Fruit fly (Drosophila melanogaster) whole organism, adult: Measurements from ENCODE around the gene Atg16.
A peak's percentile ranks its signal among the peaks of the same experiment; 100 is the strongest.

ENCODE experiments used
- CG11617 ChIP-seq: fragments of 200-800 bp; sonication (Bioruptor generic); optimal IDR thresholded peaks from 2 replicates; lab custom pipeline; 2017; ENCODE audit warnings: mild to moderate bottlenecking, missing biosample characterization, missing genetic modification reagents, missing genetic modification characterization
- CG12768 ChIP-seq: fragments of 200-800 bp; sonication (Bioruptor generic); optimal IDR thresholded peaks from 2 replicates; lab custom pipeline; 2017; ENCODE audit warnings: missing biosample characterization, missing genetic modification characterization, mild to moderate bottlenecking, moderate library complexity, missing genetic modification reagents
- CG14711 ChIP-seq: fragments of 200-800 bp; sonication (Bioruptor generic); optimal IDR thresholded peaks from 2 replicates; lab custom pipeline; 2018; ENCODE audit warnings: missing biosample characterization, mild to moderate bottlenecking, missing genetic modification characterization, moderate library complexity
- CG1620 ChIP-seq: fragments of 200-800 bp; sonication (Bioruptor generic); optimal IDR thresholded peaks from 2 replicates; lab custom pipeline; 2016; ENCODE audit warnings: missing biosample characterization, missing genetic modification characterization
- CG33017 ChIP-seq: fragments of 200-800 bp; sonication (Bioruptor generic); optimal IDR thresholded peaks from 2 replicates; lab custom pipeline; 2018; ENCODE audit warnings: missing biosample characterization, mild to moderate bottlenecking, missing genetic modification characterization, moderate library complexity
- CG5204 ChIP-seq: fragments of 200-800 bp; sonication (Bioruptor generic); optimal IDR thresholded peaks from 2 replicates; lab custom pipeline; 2016; ENCODE audit warnings: missing biosample characterization, missing genetic modification characterization
- CG7045 ChIP-seq: fragments of 200-800 bp; sonication (Bioruptor generic); optimal IDR thresholded peaks from 2 replicates; lab custom pipeline; 2017; ENCODE audit warnings: missing biosample characterization, mild to moderate bottlenecking, missing genetic modification characterization
- CG7101 ChIP-seq: fragments of 200-800 bp; sonication (Bioruptor generic); optimal IDR thresholded peaks from 2 replicates; lab custom pipeline; 2018; ENCODE audit warnings: missing biosample characterization, mild to moderate bottlenecking, missing genetic modification characterization, moderate library complexity
- Clk ChIP-seq: fragments of 200-800 bp; sonication (Bioruptor generic); optimal IDR thresholded peaks from 2 replicates; lab custom pipeline; 2017; ENCODE audit warnings: missing biosample characterization, missing genetic modification characterization
- Crg-1 ChIP-seq: fragments of 200-800 bp; sonication (Bioruptor generic); optimal IDR thresholded peaks from 2 replicates; lab custom pipeline; 2016; ENCODE audit warnings: missing biosample characterization, missing genetic modification characterization
- Hr96 ChIP-seq: fragments of 200-800 bp; sonication (Bioruptor generic); optimal IDR thresholded peaks from 2 replicates; lab custom pipeline; 2016; ENCODE audit warnings: missing biosample characterization, missing genetic modification characterization
- Mnt ChIP-seq: fragments of 200-800 bp; sonication (Bioruptor generic); optimal IDR thresholded peaks from 2 replicates; lab custom pipeline; 2016; ENCODE audit warnings: missing biosample characterization, mild to moderate bottlenecking, missing genetic modification characterization
- bab1 ChIP-seq: fragments of 200-800 bp; sonication (Bioruptor generic); optimal IDR thresholded peaks from 3 replicates; lab custom pipeline; 2019; ENCODE audit warnings: missing biosample characterization, mild to moderate bottlenecking, missing genetic modification characterization, moderate library complexity
- cic ChIP-seq: fragments of 200-800 bp; sonication (Bioruptor generic); optimal IDR thresholded peaks from 2 replicates; lab custom pipeline; 2017; ENCODE audit warnings: missing biosample characterization, mild to moderate bottlenecking, missing genetic modification characterization, moderate library complexity
- cnc ChIP-seq, 2 experiments: fragments of >200 bp; optimal IDR thresholded peaks; 2 replicates each; lab custom pipeline; 2017
- kay ChIP-seq: fragments of 200-800 bp; sonication (Bioruptor generic); peaks from one replicate; lab custom pipeline; 2016; ENCODE audit warnings: missing biosample characterization, missing genetic modification characterization, borderline replicate concordance
- ovo ChIP-seq: fragments of 200-800 bp; sonication (Bioruptor generic); optimal IDR thresholded peaks from 2 replicates; lab custom pipeline; 2016; ENCODE audit warnings: missing biosample characterization, missing genetic modification characterization
- pad ChIP-seq: fragments of 200-800 bp; sonication (Bioruptor generic); optimal IDR thresholded peaks from 3 replicates; lab custom pipeline; 2017; ENCODE audit warnings: missing biosample characterization, missing genetic modification characterization, mild to moderate bottlenecking, moderate library complexity, missing genetic modification reagents
- tj ChIP-seq: fragments of 200-800 bp; sonication (Bioruptor generic); optimal IDR thresholded peaks from 3 replicates; lab custom pipeline; 2017; ENCODE audit warnings: missing biosample characterization, mild to moderate bottlenecking, missing genetic modification characterization, moderate library complexity
- toe ChIP-seq: fragments of 200-800 bp; sonication (Bioruptor generic); optimal IDR thresholded peaks from 2 replicates; lab custom pipeline; 2016; ENCODE audit warnings: missing biosample characterization, missing genetic modification characterization

Atg16 gene

DNA sequence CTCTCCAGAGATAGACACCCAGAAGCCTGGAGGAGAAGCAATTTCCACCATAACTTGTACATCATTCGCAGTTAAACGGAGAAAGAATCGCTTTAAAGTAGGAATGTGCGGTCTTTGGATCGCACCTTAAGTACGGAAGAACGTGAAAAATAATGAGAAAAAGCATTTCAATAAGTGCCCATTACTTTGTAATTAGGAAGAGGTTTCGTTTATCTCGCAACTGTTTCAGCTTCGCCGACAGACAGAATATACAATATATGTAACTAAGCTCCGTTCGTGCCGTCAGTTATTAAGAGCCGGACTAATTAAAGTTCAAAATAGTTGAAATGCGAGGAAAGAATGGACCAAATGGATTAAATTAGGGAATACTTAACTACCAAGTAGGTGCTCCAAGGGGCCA, 17.2 kb downstream of the Atg16 start, which contains the start of gene CG7829:
TSS of gene CG7829 (minus strand) at position 101 of the 400 bp plus-strand sequence.
- TF ChIP-seq Crg-1 (GFP tag; lab: Kevin White, UChicago) (no peak), CG14711 (no peak), pad (no peak), cnc (optimal IDR thresholded peaks at IDR 0.05; lab: Kevin White, UChicago) (no peak), CG7101 (tag; lab: Kevin White, UChicago) (no peak), kay (GFP tag; lab: Kevin White, UChicago) (no peak), CG5204 (no peak), Clk (GFP tag; lab: Kevin White, UChicago) (no peak), tj (GFP tag; lab: Kevin White, UChicago) (no peak), Mnt (GFP tag; lab: Kevin White, UChicago) (no peak), bab1 (GFP tag; lab: Kevin White, UChicago) (no peak), CG33017 (tag; lab: Kevin White, UChicago) (no peak), cic (GFP tag; lab: Kevin White, UChicago) (no peak), toe (no peak), ovo (GFP tag; lab: Kevin White, UChicago) (no peak), CG7045 (GFP tag; lab: Kevin White, UChicago) (no peak)

DNA sequence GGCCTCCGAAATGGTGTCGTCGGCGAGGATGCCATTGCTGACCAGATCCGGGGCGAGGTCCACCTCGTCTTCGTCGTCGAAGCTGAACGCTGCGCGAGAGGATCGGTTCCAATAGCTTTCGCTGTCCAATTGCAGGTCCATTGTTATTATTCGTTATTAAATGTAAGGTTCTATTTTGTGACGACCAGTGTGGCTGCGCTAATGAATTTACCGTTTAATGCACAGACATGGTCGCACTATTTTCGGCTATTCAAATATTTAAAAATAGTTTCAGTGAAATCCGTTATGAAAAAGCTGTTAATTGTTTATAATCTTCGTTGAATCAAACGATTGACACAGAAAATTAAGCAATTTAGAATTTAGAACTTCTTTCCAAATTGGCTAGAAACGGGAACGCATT, 18.6 kb downstream of the Atg16 start, which contains the start of gene Vps16B:
TSS of gene Vps16B (minus strand) at position 186 of the 400 bp plus-strand sequence.
- TF ChIP-seq bab1 (GFP tag; lab: Kevin White, UChicago) = no peak
- TF ChIP-seq CG1620 (GFP tag; lab: Kevin White, UChicago) = no peak
- TF ChIP-seq CG12768 (GFP tag; lab: Kevin White, UChicago) = no peak
- TF ChIP-seq ovo (GFP tag; lab: Kevin White, UChicago) = no peak
- TF ChIP-seq CG7045 (GFP tag; lab: Kevin White, UChicago) = no peak
- no peak for TF ChIP-seq CG14711
- TF ChIP-seq kay (GFP tag; lab: Kevin White, UChicago) = no peak
- no peak for TF ChIP-seq Clk (GFP tag; lab: Kevin White, UChicago)
- no peak for TF ChIP-seq Hr96 (GFP tag; lab: Kevin White, UChicago)
- TF ChIP-seq tj (GFP tag; lab: Kevin White, UChicago) = no peak
- no peak for TF ChIP-seq CG33017 (tag; lab: Kevin White, UChicago)
- no peak for TF ChIP-seq pad
- no peak for TF ChIP-seq CG11617 (GFP tag; lab: Kevin White, UChicago)

DNA sequence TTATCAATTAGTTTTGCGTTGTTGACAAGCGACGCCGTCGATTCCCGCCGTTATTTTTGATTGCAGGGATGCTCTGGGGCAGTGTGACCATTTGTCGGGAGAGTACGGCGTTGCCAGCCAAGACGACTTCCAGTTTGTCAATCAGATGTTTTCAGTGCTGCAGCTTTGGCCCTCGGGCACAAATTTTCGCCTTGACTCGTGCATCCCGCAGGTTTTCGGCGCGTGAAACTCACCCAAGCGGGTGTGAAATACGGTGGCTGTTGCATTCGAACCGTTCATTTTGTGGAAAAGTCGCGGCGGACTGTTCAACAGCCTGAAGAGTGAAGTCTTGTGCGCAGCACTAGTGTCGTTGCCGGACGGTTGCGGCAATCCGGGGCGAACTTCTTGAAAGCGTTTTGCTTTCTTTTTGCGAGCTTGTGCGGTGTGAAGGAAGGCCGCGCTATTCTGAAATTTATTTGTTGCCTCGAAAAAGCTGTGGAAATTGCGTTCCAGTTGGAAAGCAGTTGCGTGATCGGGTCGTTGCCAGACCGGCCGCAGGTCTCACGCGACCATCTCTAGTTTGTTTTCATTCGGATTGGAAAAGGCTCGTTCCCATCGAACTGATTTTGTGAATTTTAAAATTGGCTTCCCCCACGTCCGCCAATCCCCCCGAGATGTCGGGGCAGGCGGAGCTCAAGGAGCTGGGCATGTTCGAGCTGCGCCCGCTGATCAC, 28.1 kb downstream of the Atg16 start, which contains the start of the genes ca and ncd:
TSS of gene ca (plus strand) at position 130 of the 712 bp plus-strand sequence.
TSS of gene ncd (minus strand) at position 446 of the 712 bp plus-strand sequence.
- TF ChIP-seq CG11617 (GFP tag; lab: Kevin White, UChicago) (peak; percentile 49), Mnt (GFP tag; lab: Kevin White, UChicago) (peak; percentile 1), tj (GFP tag; lab: Kevin White, UChicago) (no peak), bab1 (GFP tag; lab: Kevin White, UChicago) (peak; percentile 32)

DNA sequence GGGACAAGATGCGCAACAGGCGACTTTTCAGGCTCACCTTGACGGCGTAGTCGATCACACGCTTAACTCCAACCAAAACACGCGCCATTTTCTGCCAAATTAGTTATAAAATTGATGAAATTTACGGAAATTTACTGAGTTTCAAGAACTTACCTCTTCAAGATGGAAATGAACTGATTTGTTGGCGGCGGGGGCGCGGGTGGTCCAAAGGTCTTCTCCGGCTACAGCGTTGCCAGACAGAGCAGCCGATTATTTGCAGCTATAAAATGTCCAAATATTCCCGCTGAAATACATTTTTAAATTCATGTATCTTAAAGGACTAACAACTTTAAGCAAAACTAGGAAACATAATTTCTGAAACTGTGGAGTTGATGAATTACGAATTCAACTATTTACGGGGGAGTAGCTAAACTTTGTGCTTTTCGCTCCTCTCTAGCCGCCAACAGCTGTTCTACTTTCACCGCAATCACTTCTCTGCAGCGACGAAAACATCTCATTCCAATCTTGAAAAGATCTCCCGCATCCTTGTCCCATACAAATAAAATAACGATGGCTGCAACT, 32.1 kb downstream of the Atg16 start, which contains the start of the genes Etfb and CG7789:
TSS of gene Etfb (minus strand) at position 193 of the 561 bp plus-strand sequence.
TSS of gene CG7789 (plus strand) at position 444 of the 561 bp plus-strand sequence.
- TF ChIP-seq CG12768 (GFP tag; lab: Kevin White, UChicago) (peak; percentile 98), cnc (optimal IDR thresholded peaks at IDR 0.05; lab: Kevin White, UChicago) (no peak), bab1 (GFP tag; lab: Kevin White, UChicago) (peak; percentile 86), CG1620 (GFP tag; lab: Kevin White, UChicago) (peak; percentile 92), CG11617 (GFP tag; lab: Kevin White, UChicago) (peak; percentile 95), CG33017 (tag; lab: Kevin White, UChicago) (peak; percentile 80), CG14711 (peak; percentile 53), ovo (GFP tag; lab: Kevin White, UChicago) (peak; percentile 89), Hr96 (GFP tag; lab: Kevin White, UChicago) (peak; percentile 97), tj (GFP tag; lab: Kevin White, UChicago) (peak; percentile 88), Mnt (GFP tag; lab: Kevin White, UChicago) (peak; percentile 89), kay (GFP tag; lab: Kevin White, UChicago) (no peak), CG5204 (no peak), Clk (GFP tag; lab: Kevin White, UChicago) (peak; percentile 91), CG7101 (tag; lab: Kevin White, UChicago) (peak; percentile 88), CG7045 (GFP tag; lab: Kevin White, UChicago) (peak; percentile 90), toe (peak; percentile 99), Crg-1 (GFP tag; lab: Kevin White, UChicago) (peak; percentile 91), cic (GFP tag; lab: Kevin White, UChicago) (peak; percentile 72), pad (peak; percentile 53)

DNA sequence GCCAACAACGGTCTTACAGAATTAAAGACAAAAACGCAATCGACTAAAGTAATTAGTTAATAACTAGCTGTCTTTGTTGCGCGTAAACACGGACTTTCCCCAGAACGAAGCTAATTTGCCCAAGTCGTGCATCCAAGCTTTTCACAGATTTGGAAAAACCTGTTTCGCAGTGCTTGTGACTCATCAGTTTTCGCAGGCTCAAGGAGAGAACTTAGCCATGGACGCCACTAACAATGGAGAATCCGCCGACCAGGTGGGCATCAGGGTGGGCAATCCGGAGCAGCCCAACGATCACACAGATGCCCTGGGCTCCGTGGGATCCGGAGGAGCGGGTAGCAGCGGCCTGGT, 35.2 kb downstream of the Atg16 start:
- TF ChIP-seq bab1 (GFP tag; lab: Kevin White, UChicago) (peak; percentile 14), cnc (optimal IDR thresholded peaks at IDR 0.05; lab: Kevin White, UChicago) (peak in 1 of 2 experiments; percentile 83), tj (GFP tag; lab: Kevin White, UChicago) (no peak)
